Worm (Caenorhabditis elegans) whole organism, mixed stage, embryonic: ENCODE measurements around the gene alx-1.

Experiments
- blmp-1 ChIP-seq: fragments of 150-350 bp; optimal IDR thresholded peaks from 2 replicates; lab custom pipeline; 2014; ENCODE audit warnings: missing biosample characterization, missing genetic modification characterization
- ceh-43 ChIP-seq: fragments of 200-800 bp; sonication (Bioruptor generic); optimal IDR thresholded peaks from 2 replicates; lab custom pipeline; 2018; ENCODE audit warnings: mild to moderate bottlenecking, missing genetic modification characterization, moderate library complexity, missing compliant biosample characterization
- ces-1 ChIP-seq: fragments of 150-350 bp; optimal IDR thresholded peaks from 2 replicates; lab custom pipeline; 2014; ENCODE audit warnings: missing biosample characterization, missing genetic modification reagents, missing genetic modification characterization
- elt-1 ChIP-seq: sonication (generic microtip); optimal IDR thresholded peaks from 2 replicates; lab custom pipeline; 2017; ENCODE audit warnings: missing genetic modification characterization, mild to moderate bottlenecking, missing compliant biosample characterization, antibody characterized with exemption, moderate library complexity, borderline replicate concordance; ENCODE audit not compliant: insufficient read depth
- elt-3 ChIP-seq: fragments of 150-350 bp; optimal IDR thresholded peaks from 2 replicates; lab custom pipeline; 2014; ENCODE audit warnings: missing biosample characterization, missing genetic modification characterization
- lsy-2 ChIP-seq: fragments of 150-350 bp; optimal IDR thresholded peaks from 2 replicates; lab custom pipeline; 2014; ENCODE audit warnings: missing biosample characterization, missing genetic modification characterization
- mls-2 ChIP-seq: sonication (generic microtip); optimal IDR thresholded peaks from 2 replicates; lab custom pipeline; 2016; ENCODE audit warnings: mild to moderate bottlenecking, missing genetic modification characterization, moderate library complexity, missing compliant biosample characterization
- nhr-12 ChIP-seq: fragments of 150-350 bp; optimal IDR thresholded peaks from 2 replicates; lab custom pipeline; 2014; ENCODE audit warnings: missing biosample characterization, missing genetic modification characterization
- nhr-237 ChIP-seq: fragments of 150-350 bp; optimal IDR thresholded peaks from 2 replicates; lab custom pipeline; 2014; ENCODE audit warnings: missing biosample characterization, missing genetic modification characterization
- nhr-76 ChIP-seq: sonication (generic microtip); optimal IDR thresholded peaks from 2 replicates; lab custom pipeline; 2017; ENCODE audit warnings: missing biosample characterization, missing genetic modification characterization
- snpc-4 ChIP-seq: fragments of 150-350 bp; optimal IDR thresholded peaks from 2 replicates; lab custom pipeline; 2014; ENCODE audit warnings: missing biosample characterization, missing genetic modification characterization
- sptf-1 ChIP-seq: sonication (generic microtip); optimal IDR thresholded peaks from 2 replicates; lab custom pipeline; 2017; ENCODE audit warnings: mild to moderate bottlenecking, missing genetic modification characterization, moderate library complexity, missing compliant biosample characterization
- unc-62 ChIP-seq: fragments of 150-350 bp; optimal IDR thresholded peaks from 2 replicates; lab custom pipeline; 2014; ENCODE audit warnings: missing biosample characterization, missing genetic modification reagents, missing genetic modification characterization

DNA sequence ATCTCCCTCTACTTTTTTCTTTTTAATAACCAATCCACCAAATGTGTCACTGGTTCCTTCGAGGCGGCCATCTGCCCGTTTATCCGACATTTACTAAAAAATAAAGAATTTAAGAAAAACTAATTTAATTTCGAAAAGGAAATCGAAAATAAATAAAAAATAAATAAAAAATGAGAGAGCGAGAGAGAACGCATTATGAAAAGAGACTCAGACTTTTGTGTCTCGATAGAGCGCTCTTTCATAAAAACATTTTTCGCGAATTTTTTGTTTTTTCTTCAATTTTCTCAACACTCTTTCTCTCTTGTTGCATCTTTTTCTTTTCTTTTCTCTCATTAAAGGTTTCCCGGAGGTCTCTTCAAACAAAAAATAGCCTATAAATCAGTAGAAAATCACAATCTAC, 1.0 kb upstream of the alx-1 start, which contains the start of gene mog-1:
- TF ChIP-seq nhr-12 (tag; lab: Kevin White, UChicago) (no peak), sptf-1 (tag; lab: Kevin White, UChicago) (no peak), blmp-1 (no peak), nhr-237 (tag; lab: Kevin White, UChicago) (no peak), unc-62 (GFP tag; lab: Kevin White, UChicago) (no peak), ces-1 (GFP tag; lab: Kevin White, UChicago) (peak; percentile 50), elt-1 (tag; lab: Kevin White, UChicago) (no peak), mls-2 (tag; lab: Kevin White, UChicago) (no peak), elt-3 (no peak), lsy-2 (tag; lab: Kevin White, UChicago) (peak; percentile 36), ceh-43 (no peak), nhr-76 (tag; lab: Kevin White, UChicago) (no peak), snpc-4 (tag; lab: Kevin White, UChicago) (no peak)
